Worm (Caenorhabditis elegans) whole organism, late embryonic: ENCODE measurements around the gene T24A6.20.
"Not testable (repeated sequence)": the region's sequence is repeated elsewhere in the genome, so short reads cannot be mapped to it uniquely, and the experiment has no call there.

ENCODE experiments used
- T23F11.4 ChIP-seq: fragments of 200-800 bp; sonication (Bioruptor generic); optimal IDR thresholded peaks from 2 replicates; lab custom pipeline; 2018; ENCODE audit warnings: mild to moderate bottlenecking, missing genetic modification characterization, missing compliant biosample characterization
- ets-4 ChIP-seq: sonication (generic microtip); optimal IDR thresholded peaks from 2 replicates; lab custom pipeline; 2016; ENCODE audit warnings: missing genetic modification characterization, missing compliant biosample characterization
- fkh-6 ChIP-seq: sonication (generic microtip); optimal IDR thresholded peaks from 2 replicates; lab custom pipeline; 2016; ENCODE audit warnings: missing genetic modification characterization, missing compliant biosample characterization
- nhr-11 ChIP-seq: fragments of 150-350 bp; optimal IDR thresholded peaks from 2 replicates; lab custom pipeline; 2014; ENCODE audit warnings: missing biosample characterization, missing genetic modification characterization
- npax-4 ChIP-seq: sonication (generic microtip); optimal IDR thresholded peaks from 2 replicates; lab custom pipeline; 2016; ENCODE audit warnings: missing genetic modification characterization, missing compliant biosample characterization
- pqm-1 ChIP-seq: sonication (generic microtip); optimal IDR thresholded peaks from 2 replicates; lab custom pipeline; 2016; ENCODE audit warnings: missing genetic modification characterization, missing compliant biosample characterization
- sox-2 ChIP-seq: fragments of 200-800 bp; sonication (Bioruptor generic); IDR thresholded peaks from 2 replicates; pipeline ENCODE4 v1.3.6; 2022; ENCODE audit warnings: missing genetic modification reagents, missing genetic modification characterization, missing compliant biosample characterization
- tbx-2 ChIP-seq: sonication (generic microtip); optimal IDR thresholded peaks from 2 replicates; lab custom pipeline; 2016; ENCODE audit warnings: missing genetic modification characterization, missing compliant biosample characterization
- ttx-3 ChIP-seq: sonication (generic microtip); optimal IDR thresholded peaks from 2 replicates; lab custom pipeline; 2016; ENCODE audit warnings: missing genetic modification reagents, missing genetic modification characterization, missing compliant biosample characterization
- zip-5 ChIP-seq: sonication (generic microtip); optimal IDR thresholded peaks from 2 replicates; lab custom pipeline; 2016; ENCODE audit warnings: missing genetic modification characterization, missing compliant biosample characterization

DNA sequence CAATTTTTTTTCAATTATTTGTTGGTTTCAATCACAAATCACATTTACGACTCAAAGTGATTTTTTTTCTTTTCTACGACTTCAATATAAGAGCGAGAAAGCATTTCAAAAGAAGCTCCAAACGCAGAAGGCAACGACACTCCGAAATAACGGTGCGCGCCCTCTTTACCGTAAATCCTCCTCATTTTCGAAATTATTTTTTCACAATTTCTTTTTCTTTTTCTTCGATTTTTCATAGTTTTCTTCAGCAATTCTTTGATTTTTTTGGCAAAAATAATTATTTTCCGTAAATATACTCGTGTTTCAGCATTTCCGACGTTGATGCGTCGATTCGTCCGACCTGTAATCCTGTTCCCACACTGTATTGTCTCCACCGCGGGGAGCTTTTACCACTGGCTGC, 17.8 kb downstream of the T24A6.20 start, which contains the start of gene F40C5.2:
- not testable (repeated sequence) for TF ChIP-seq pqm-1 (tag; lab: Kevin White, UChicago); npax-4 (tag; lab: Kevin White, UChicago); nhr-11 (tag; lab: Kevin White, UChicago); ttx-3 (tag; lab: Kevin White, UChicago); fkh-6 (tag; lab: Kevin White, UChicago); ets-4; sox-2 (GFP tag; lab: Robert Waterston, UW); zip-5 (tag; lab: Kevin White, UChicago); T23F11.4 (GFP tag; lab: Kevin White, UChicago); tbx-2 (tag; lab: Kevin White, UChicago)
